Fruit fly (Drosophila melanogaster) whole organism, prepupa: Measurements from ENCODE around the gene IscU.

Experiments used
- CG10669 ChIP-seq: fragments of 200-800 bp; sonication (Bioruptor generic); optimal IDR thresholded peaks from 3 replicates; lab custom pipeline; 2018; ENCODE audit warnings: missing biosample characterization, mild to moderate bottlenecking, missing genetic modification characterization, moderate library complexity
- CG11762 ChIP-seq: fragments of 200-800 bp; sonication (Bioruptor generic); optimal IDR thresholded peaks from 3 replicates; lab custom pipeline; 2016; ENCODE audit warnings: missing biosample characterization, missing genetic modification characterization; ENCODE audit not compliant: insufficient read depth
- CG11902 ChIP-seq: fragments of 200-800 bp; sonication (Bioruptor generic); optimal IDR thresholded peaks from 3 replicates; lab custom pipeline; 2016; ENCODE audit warnings: missing biosample characterization, missing genetic modification characterization
- CG1621 ChIP-seq: fragments of 200-800 bp; sonication (Bioruptor generic); optimal IDR thresholded peaks from 3 replicates; lab custom pipeline; 2018; ENCODE audit warnings: missing biosample characterization, mild to moderate bottlenecking, missing genetic modification characterization
- CG16779 ChIP-seq: fragments of 200-800 bp; sonication (Bioruptor generic); optimal IDR thresholded peaks from 3 replicates; lab custom pipeline; 2017; ENCODE audit warnings: missing biosample characterization, mild to moderate bottlenecking, missing genetic modification characterization
- CG31627 ChIP-seq: fragments of 200-800 bp; sonication (Bioruptor generic); optimal IDR thresholded peaks from 3 replicates; lab custom pipeline; 2016; ENCODE audit warnings: missing biosample characterization, missing genetic modification characterization
- CG32006 ChIP-seq: fragments of 200-800 bp; sonication (Bioruptor generic); optimal IDR thresholded peaks from 3 replicates; lab custom pipeline; 2017; ENCODE audit warnings: missing biosample characterization, mild to moderate bottlenecking, missing genetic modification characterization
- CG4318 ChIP-seq: fragments of 200-800 bp; sonication (Bioruptor generic); optimal IDR thresholded peaks from 3 replicates; lab custom pipeline; 2017; ENCODE audit warnings: missing biosample characterization, mild to moderate bottlenecking, missing genetic modification characterization
- CG6276 ChIP-seq: fragments of 200-800 bp; sonication (Bioruptor generic); optimal IDR thresholded peaks from 2 replicates; lab custom pipeline; 2017; ENCODE audit warnings: missing biosample characterization, mild to moderate bottlenecking, missing genetic modification characterization
- CG6792 ChIP-seq: fragments of 200-800 bp; sonication (Bioruptor generic); optimal IDR thresholded peaks from 3 replicates; lab custom pipeline; 2016; ENCODE audit warnings: missing biosample characterization, missing genetic modification characterization
- CG6808 ChIP-seq: fragments of 200-800 bp; sonication (Bioruptor generic); optimal IDR thresholded peaks from 3 replicates; lab custom pipeline; 2017; ENCODE audit warnings: missing biosample characterization, missing genetic modification characterization, mild to moderate bottlenecking, moderate library complexity, missing genetic modification reagents
- CG8319 ChIP-seq: fragments of 200-800 bp; sonication (Bioruptor generic); optimal IDR thresholded peaks from 3 replicates; lab custom pipeline; 2016; ENCODE audit warnings: missing biosample characterization, missing genetic modification characterization
- CG8632 ChIP-seq: fragments of 200-800 bp; sonication (Bioruptor generic); optimal IDR thresholded peaks from 3 replicates; lab custom pipeline; 2016; ENCODE audit warnings: missing biosample characterization, missing genetic modification characterization
- Eip78C ChIP-seq: fragments of 200-800 bp; sonication (Bioruptor generic); peaks from one replicate; lab custom pipeline; 2016; ENCODE audit warnings: missing biosample characterization, missing genetic modification characterization
- Gug ChIP-seq: fragments of 200-800 bp; sonication (Bioruptor generic); IDR thresholded peaks from 2 replicates; pipeline ENCODE4 v1.3.6; 2022; ENCODE audit warnings: missing biosample characterization, missing genetic modification characterization
- Lpt ChIP-seq: fragments of 200-800 bp; sonication (Bioruptor generic); optimal IDR thresholded peaks from 3 replicates; lab custom pipeline; 2016; ENCODE audit warnings: missing biosample characterization, missing genetic modification characterization
- Met ChIP-seq: fragments of 200-800 bp; sonication (Bioruptor generic); optimal IDR thresholded peaks from 3 replicates; lab custom pipeline; 2016; ENCODE audit warnings: missing biosample characterization, missing genetic modification characterization
- OdsH ChIP-seq: fragments of 200-800 bp; sonication (Bioruptor generic); optimal IDR thresholded peaks from 3 replicates; lab custom pipeline; 2016; ENCODE audit warnings: missing biosample characterization, missing genetic modification characterization
- Sox102F ChIP-seq: fragments of 200-800 bp; sonication (Bioruptor generic); optimal IDR thresholded peaks from 2 replicates; lab custom pipeline; 2016; ENCODE audit warnings: missing biosample characterization, mild to moderate bottlenecking, missing genetic modification characterization
- achi ChIP-seq: fragments of 200-800 bp; sonication (Bioruptor generic); optimal IDR thresholded peaks from 3 replicates; lab custom pipeline; 2016; ENCODE audit warnings: missing biosample characterization, missing genetic modification characterization
- acj6 ChIP-seq: fragments of 200-800 bp; sonication (Bioruptor generic); optimal IDR thresholded peaks from 3 replicates; lab custom pipeline; 2016; ENCODE audit warnings: missing biosample characterization, missing genetic modification characterization
- cyc ChIP-seq: fragments of 200-800 bp; sonication (Bioruptor generic); optimal IDR thresholded peaks from 3 replicates; lab custom pipeline; 2016; ENCODE audit warnings: missing biosample characterization, missing genetic modification characterization
- dsx ChIP-seq: fragments of 200-800 bp; optimal IDR thresholded peaks from 3 replicates; lab custom pipeline; 2019; ENCODE audit warnings: missing biosample characterization, mild to moderate bottlenecking, missing genetic modification characterization, moderate library complexity; ENCODE audit not compliant: poor library complexity, severe bottlenecking
- eg ChIP-seq: fragments of 200-800 bp; sonication (Bioruptor generic); IDR thresholded peaks from 3 replicates; pipeline ENCODE4 v1.3.6; 2022; ENCODE audit warnings: missing biosample characterization, missing genetic modification characterization
- esn ChIP-seq: fragments of 200-800 bp; sonication (Bioruptor generic); optimal IDR thresholded peaks from 2 replicates; lab custom pipeline; 2016; ENCODE audit warnings: missing biosample characterization, mild to moderate bottlenecking, missing genetic modification characterization, moderate library complexity
- fkh ChIP-seq: fragments of 200-800 bp; sonication (Bioruptor generic); optimal IDR thresholded peaks from 3 replicates; lab custom pipeline; 2017; ENCODE audit warnings: missing biosample characterization, mild to moderate bottlenecking, missing genetic modification characterization, moderate library complexity
- lz ChIP-seq: fragments of 200-800 bp; sonication (Bioruptor generic); optimal IDR thresholded peaks from 3 replicates; lab custom pipeline; 2016; ENCODE audit warnings: missing biosample characterization, missing genetic modification characterization
- pdm3 ChIP-seq: fragments of 200-800 bp; sonication (Bioruptor generic); optimal IDR thresholded peaks from 3 replicates; lab custom pipeline; 2016; ENCODE audit warnings: missing biosample characterization, missing genetic modification characterization
- salr ChIP-seq, 2 experiments: fragments of 200-800 bp; sonication (Bioruptor generic); optimal IDR thresholded peaks; 3 replicates each; lab custom pipeline; 2016 to 2018; ENCODE audit warnings: missing biosample characterization in 2 of 2, missing genetic modification characterization in 2 of 2, mild to moderate bottlenecking in 1 of 2
- ss ChIP-seq, 2 experiments: fragments of 200-800 bp; sonication (Bioruptor generic); optimal IDR thresholded peaks; 2 replicates in 1 of 2; 3 replicates in 1 of 2; lab custom pipeline; 2017 to 2018; ENCODE audit warnings: mild to moderate bottlenecking in 2 of 2, missing biosample characterization in 2 of 2, missing genetic modification characterization in 2 of 2, moderate library complexity in 1 of 2
- svp ChIP-seq: fragments of 200-800 bp; sonication (Bioruptor generic); peaks from one replicate; lab custom pipeline; 2016; ENCODE audit warnings: missing biosample characterization, missing genetic modification characterization
- topi ChIP-seq: fragments of 200-800 bp; sonication (Bioruptor generic); optimal IDR thresholded peaks from 3 replicates; lab custom pipeline; 2016; ENCODE audit warnings: missing biosample characterization, missing genetic modification characterization
- vri ChIP-seq: fragments of 200-800 bp; sonication (Bioruptor generic); optimal IDR thresholded peaks from 3 replicates; lab custom pipeline; 2016; ENCODE audit warnings: missing biosample characterization, mild to moderate bottlenecking, missing genetic modification characterization

The IscU gene

dm6 chr3R:8841533-8841932 is 17.6 kb upstream of the IscU start:
- TF ChIP-seq eg (GFP tag; lab: Robert Waterston, UW): peak; percentile 8; the same call in 1 of the 3 replicates
- no peak for TF ChIP-seq lz
- no peak for TF ChIP-seq Sox102F (GFP tag; lab: Kevin White, UChicago)
- TF ChIP-seq, all 60 proteins: peak for 1

- TF ChIP-seq Met: no peak
- no peak for TF ChIP-seq Eip78C
- TF ChIP-seq dsx (GFP tag; lab: Kevin White, UChicago): no peak
- TF ChIP-seq CG6276 (GFP tag; lab: Kevin White, UChicago): no peak
- TF ChIP-seq fkh (GFP tag; lab: Kevin White, UChicago): no peak
- TF ChIP-seq CG4318: no peak
- TF ChIP-seq CG6808 (GFP tag; lab: Kevin White, UChicago): no peak
- TF ChIP-seq salr (GFP tag; optimal IDR thresholded peaks at IDR 0.05; lab: Kevin White, UChicago): no peak
- no peak for TF ChIP-seq Sox102F (GFP tag; lab: Kevin White, UChicago)
- TF ChIP-seq acj6: no peak
- no peak for TF ChIP-seq CG10669 (GFP tag; lab: Kevin White, UChicago)
- no peak for TF ChIP-seq Lpt (GFP tag; lab: Kevin White, UChicago)
- no peak for TF ChIP-seq Gug
- no peak for TF ChIP-seq ss (GFP tag; optimal IDR thresholded peaks at IDR 0.05; lab: Kevin White, UChicago)
- TF ChIP-seq CG8319 (GFP tag; lab: Kevin White, UChicago): no peak
Observed at dm6 chr3R:8841038-8841437, 17.1 kb upstream of the IscU start.

dm6 chr3R:8822919-8823318 is 1.1 kb downstream of the IscU start:
- TF ChIP-seq CG31627 (GFP tag; lab: Kevin White, UChicago): no peak
- TF ChIP-seq fkh (GFP tag; lab: Kevin White, UChicago): no peak
- TF ChIP-seq cyc (GFP tag; lab: Kevin White, UChicago): no peak
- no peak for TF ChIP-seq Sox102F (GFP tag; lab: Kevin White, UChicago)
- TF ChIP-seq topi: no peak
- no peak for TF ChIP-seq pdm3 (GFP tag; lab: Kevin White, UChicago)
- TF ChIP-seq CG11902 (GFP tag; lab: Kevin White, UChicago): no peak
- no peak for TF ChIP-seq OdsH
- no peak for TF ChIP-seq CG10669 (GFP tag; lab: Kevin White, UChicago)
- TF ChIP-seq vri (GFP tag; lab: Kevin White, UChicago): no peak
- TF ChIP-seq CG6792: no peak
- TF ChIP-seq acj6: no peak
- no peak for TF ChIP-seq Eip78C
- TF ChIP-seq CG6808 (GFP tag; lab: Kevin White, UChicago): no peak

dm6 chr3R:8821623-8822022 is 2.4 kb downstream of the IscU start, which contains the start of gene CG8369:
CG8369 (plus strand) TSS chr3R:8822008.
- TF ChIP-seq CG16779 (tag; lab: Kevin White, UChicago) (no peak), CG6792 (no peak), acj6 (no peak), CG6276 (GFP tag; lab: Kevin White, UChicago) (no peak), CG8632 (GFP tag; lab: Kevin White, UChicago) (no peak), CG6808 (GFP tag; lab: Kevin White, UChicago) (no peak), CG32006 (GFP tag; lab: Kevin White, UChicago) (no peak), cyc (GFP tag; lab: Kevin White, UChicago) (no peak), achi (GFP tag; lab: Kevin White, UChicago) (no peak), CG1621 (tag; lab: Kevin White, UChicago) (no peak), topi (no peak), fkh (GFP tag; lab: Kevin White, UChicago) (peak; percentile 7), Sox102F (GFP tag; lab: Kevin White, UChicago) (no peak), CG11762 (GFP tag; lab: Kevin White, UChicago) (no peak), svp (GFP tag; lab: Kevin White, UChicago) (peak; percentile 98), lz (no peak), esn (no peak)
